Fruit fly (Drosophila melanogaster): ENCODE data around the gene Wnt4.

The Wnt4 gene

dm6 chr2L:7277017-7277416, at the start of gene Wnt4 (continued):
- TF ChIP-seq ERR (GFP tag; optimal IDR thresholded peaks at IDR 0.05) (no peak), CG4282 (GFP tag; optimal IDR thresholded peaks at IDR 0.05) (no peak), phol (tag; optimal IDR thresholded peaks at IDR 0.05) (no peak), Six4 (GFP tag; optimal IDR thresholded peaks at IDR 0.05) (no peak), CG7556 (GFP tag; optimal IDR thresholded peaks at IDR 0.05) (no peak), H2.0 (GFP tag; IDR thresholded peaks at IDR 0.05) (no peak), CG12659 (GFP tag; optimal IDR thresholded peaks at IDR 0.05) (no peak), Doc2 (GFP tag; IDR thresholded peaks at IDR 0.05) (no peak), ems (GFP tag; optimal IDR thresholded peaks at IDR 0.05) (no peak), oc (tag; optimal IDR thresholded peaks at IDR 0.05) (peak; percentile 11), Usf (GFP tag; optimal IDR thresholded peaks at IDR 0.05) (no peak), H15 (GFP tag; IDR thresholded peaks at IDR 0.05) (no peak), schlank (tag; optimal IDR thresholded peaks at IDR 0.05) (no peak), Ssrp (tag; optimal IDR thresholded peaks at IDR 0.05) (no peak), Mes4 (GFP tag; optimal IDR thresholded peaks at IDR 0.05) (peak; percentile 3), NC2α (GFP tag; optimal IDR thresholded peaks at IDR 0.05) (no peak), NC2β (GFP tag; optimal IDR thresholded peaks at IDR 0.05) (no peak), PHDP (tag; optimal IDR thresholded peaks at IDR 0.05) (no peak), sna (GFP tag; IDR thresholded peaks at IDR 0.05; ENCODE audit: partially characterized antibody) (0 out of 2 replicates have a peak, but pooled peaks have one; percentile 27), jigr1 (GFP tag; IDR thresholded peaks at IDR 0.05) (no peak), ara (GFP tag; IDR thresholded peaks at IDR 0.05) (no peak), CG13296 (GFP tag; optimal IDR thresholded peaks at IDR 0.05) (no peak), gsb-n (tag; optimal IDR thresholded peaks at IDR 0.05) (no peak), Fer1 (GFP tag; optimal IDR thresholded peaks at IDR 0.05) (no peak), amos (GFP tag; IDR thresholded peaks at IDR 0.05; ENCODE audit: partially characterized antibody) (no peak; the same call in 1 of the 2 replicates), sr (GFP tag; IDR thresholded peaks at IDR 0.05) (peak; percentile 27; the same call in 1 of the 3 replicates), CG1832 (GFP tag; optimal IDR thresholded peaks at IDR 0.05) (no peak), Vsx1 (GFP tag; optimal IDR thresholded peaks at IDR 0.05) (no peak), Optix (GFP tag; IDR thresholded peaks at IDR 0.05) (no peak), dati (GFP tag; IDR thresholded peaks at IDR 0.05) (no peak), CG30020 (tag; optimal IDR thresholded peaks at IDR 0.05) (no peak), CG6813 (GFP tag; optimal IDR thresholded peaks at IDR 0.05) (no peak), lbe (GFP tag; optimal IDR thresholded peaks at IDR 0.05) (no peak), nom (GFP tag; optimal IDR thresholded peaks at IDR 0.05) (no peak), CG31224 (GFP tag; IDR thresholded peaks at IDR 0.05) (no peak), Neu2 (GFP tag; optimal IDR thresholded peaks at IDR 0.05; ENCODE audit: borderline replicate concordance) (no peak), CrebB (tag; optimal IDR thresholded peaks at IDR 0.05) (no peak), CG4617 (GFP tag; optimal IDR thresholded peaks at IDR 0.05; ENCODE audit: borderline replicate concordance) (no peak), Dref (GFP tag; IDR thresholded peaks at IDR 0.05) (no peak), Awh (GFP tag; IDR thresholded peaks at IDR 0.05) (no peak), CG14014 (GFP tag; IDR thresholded peaks at IDR 0.05) (no peak), CG12236 (GFP tag; optimal IDR thresholded peaks at IDR 0.05) (no peak), CG12391 (tag; optimal IDR thresholded peaks at IDR 0.05) (peak; percentile 6), sim (GFP tag; IDR thresholded peaks at IDR 0.05) (0 out of 2 replicates have a peak, but pooled peaks have one; percentile 35), Ada2b (GFP tag; IDR thresholded peaks at IDR 0.05) (no peak), CG4707 (GFP tag; optimal IDR thresholded peaks at IDR 0.05) (peak; percentile 16), repo (GFP tag; optimal IDR thresholded peaks at IDR 0.05) (peak; percentile 5), z (GFP tag; IDR thresholded peaks at IDR 0.05) (0 out of 3 replicates have a peak, but pooled peaks have one; percentile 15), CG15514 (GFP tag; optimal IDR thresholded peaks at IDR 0.05) (no peak), Chrac-16 (GFP tag; optimal IDR thresholded peaks at IDR 0.05) (no peak), scrt (GFP tag; optimal IDR thresholded peaks at IDR 0.05) (peak; percentile 7)

All from whole organism, embryonic.